Fruit fly (Drosophila melanogaster) S2 (cell line): ENCODE measurements around the gene nxf4.

ENCODE experiments used
- CG8478 ChIP-seq: fragments of >200 bp; optimal IDR thresholded peaks from 2 replicates; lab custom pipeline; 2018
- CTCF ChIP-seq, 2 experiments: fragments of >200 bp; optimal IDR thresholded peaks; 2 replicates each; lab custom pipeline; 2018

DNA sequence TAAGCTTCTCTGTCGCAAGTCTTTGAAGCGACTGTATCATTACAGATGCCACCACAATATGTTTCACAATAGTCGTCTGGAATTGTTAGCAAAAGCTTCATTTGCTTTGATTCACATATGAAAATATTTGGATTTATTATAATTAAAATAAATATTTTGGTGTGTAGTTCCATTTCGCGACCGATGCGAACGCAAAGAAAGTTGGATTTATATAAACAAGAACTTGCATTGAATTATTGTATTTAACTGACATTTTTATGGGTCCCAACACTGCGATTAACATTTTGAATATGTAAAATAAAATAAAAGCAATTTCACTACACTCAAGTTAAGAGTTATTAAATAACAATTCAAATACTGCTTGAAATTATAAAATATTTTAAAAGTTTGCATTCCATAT lies 22.7 kb downstream of the nxf4 start, which contains the start of gene MstProx:
- TF ChIP-seq CG8478 (no peak), CTCF (optimal IDR thresholded peaks at IDR 0.05; lab: Kevin White, UChicago) (no peak)
